Worm (Caenorhabditis elegans) whole organism, young adult: ENCODE measurements around the gene gpa-3.

Source experiments
- B0035.1 ChIP-seq: sonication (generic microtip); optimal IDR thresholded peaks from 2 replicates; lab custom pipeline; 2016; ENCODE audit warnings: missing genetic modification characterization, mild to moderate bottlenecking, missing compliant biosample characterization, missing genotype, missing genetic modification reagents
- B0336.3 ChIP-seq: fragments of 200-800 bp; sonication (Bioruptor generic); IDR thresholded peaks from 2 replicates; pipeline ENCODE4 v1.3.6; 2022; ENCODE audit warnings: missing genetic modification characterization, missing compliant biosample characterization
- F33H1.4 ChIP-seq: fragments of 200-800 bp; sonication (Bioruptor generic); IDR thresholded peaks from 2 replicates; pipeline ENCODE4 v1.3.6; 2022; ENCODE audit warnings: missing genetic modification reagents, missing genetic modification characterization, missing compliant biosample characterization
- F39B2.1 ChIP-seq: fragments of 200-800 bp; sonication (Bioruptor generic); IDR thresholded peaks from 2 replicates; pipeline ENCODE4 v1.3.6; 2022; ENCODE audit warnings: missing genetic modification reagents, missing genetic modification characterization, missing compliant biosample characterization
- F55B11.4 ChIP-seq: sonication (generic microtip); optimal IDR thresholded peaks from 2 replicates; lab custom pipeline; 2016; ENCODE audit warnings: missing compliant biosample characterization, missing genetic modification characterization, borderline replicate concordance; ENCODE audit not compliant: insufficient read depth
- Y95B8A.8 ChIP-seq: fragments of 200-800 bp; sonication (Bioruptor generic); IDR thresholded peaks from 2 replicates; pipeline ENCODE4 v1.3.6; 2022; ENCODE audit warnings: missing genetic modification reagents, missing genetic modification characterization, missing compliant biosample characterization
- ama-1 ChIP-seq, 3 experiments: fragments of 150-350 bp in 1 of 3; sonication (generic microtip) in 2 of 3; optimal IDR thresholded peaks; 2 replicates each; lab custom pipeline; 2014 to 2018; ENCODE audit warnings: missing biosample characterization in 2 of 3, missing genetic modification characterization in 2 of 3, missing genetic modification reagents in 2 of 3
- aptf-3 ChIP-seq: fragments of 200-800 bp; sonication (Bioruptor generic); IDR thresholded peaks from 2 replicates; pipeline ENCODE4 v1.3.6; 2022; ENCODE audit warnings: missing genetic modification characterization, missing compliant biosample characterization
- atf-7 ChIP-seq: sonication (generic microtip); optimal IDR thresholded peaks from 2 replicates; lab custom pipeline; 2017; ENCODE audit warnings: mild to moderate bottlenecking, missing genetic modification characterization, missing compliant biosample characterization
- athp-1 ChIP-seq: sonication (generic microtip); optimal IDR thresholded peaks from 2 replicates; lab custom pipeline; 2017; ENCODE audit warnings: mild to moderate bottlenecking, missing genetic modification characterization, missing compliant biosample characterization
- attf-3 ChIP-seq: fragments of 200-800 bp; sonication (Bioruptor generic); conservative IDR thresholded peaks from 2 replicates; pipeline ENCODE4 v1.3.6; 2022; ENCODE audit warnings: missing genetic modification reagents, missing genetic modification characterization, missing compliant biosample characterization
- attf-6 ChIP-seq: fragments of 200-800 bp; sonication (Bioruptor generic); IDR thresholded peaks from 2 replicates; pipeline ENCODE4 v1.3.6; 2022; ENCODE audit warnings: missing genetic modification reagents, missing genetic modification characterization, missing compliant biosample characterization
- bed-1 ChIP-seq: fragments of 200-800 bp; sonication (Bioruptor generic); IDR thresholded peaks from 2 replicates; pipeline ENCODE4 v1.3.6; 2022; ENCODE audit warnings: missing genetic modification reagents, missing genetic modification characterization, missing compliant biosample characterization
- cebp-1 ChIP-seq, 2 experiments: fragments of 200-800 bp in 1 of 2; sonication (Bioruptor generic) in 1 of 2; sonication (generic microtip) in 1 of 2; IDR thresholded peaks in 1 of 2; optimal IDR thresholded peaks in 1 of 2; 2 replicates each; pipeline versions ENCODE4 v1.3.6 to Lab custom; 2017 to 2022; ENCODE audit warnings: missing compliant biosample characterization in 2 of 2, missing genetic modification characterization in 2 of 2, mild to moderate bottlenecking in 1 of 2, missing genetic modification reagents in 1 of 2, moderate library complexity in 1 of 2
- chd-7 ChIP-seq: sonication (generic microtip); optimal IDR thresholded peaks from 2 replicates; lab custom pipeline; 2016; ENCODE audit warnings: mild to moderate bottlenecking, missing genetic modification characterization, moderate library complexity, missing compliant biosample characterization
- dpl-1 ChIP-seq: fragments of 150-350 bp; optimal IDR thresholded peaks from 2 replicates; lab custom pipeline; 2014; ENCODE audit warnings: missing biosample characterization, missing genetic modification reagents, missing genetic modification characterization
- efl-1 ChIP-seq: fragments of 150-350 bp; optimal IDR thresholded peaks from 2 replicates; lab custom pipeline; 2014; ENCODE audit warnings: missing biosample characterization, missing genetic modification reagents, missing genetic modification characterization
- ekl-4 ChIP-seq: fragments of 200-800 bp; sonication (Bioruptor generic); IDR thresholded peaks from 2 replicates; pipeline ENCODE4 v1.3.6; 2022; ENCODE audit warnings: missing genetic modification reagents, missing genetic modification characterization, missing compliant biosample characterization
- gei-17 ChIP-seq: fragments of 200-800 bp; sonication (Bioruptor generic); optimal IDR thresholded peaks from 2 replicates; lab custom pipeline; 2018; ENCODE audit warnings: mild to moderate bottlenecking, missing genetic modification characterization, missing compliant biosample characterization
- him-1 ChIP-seq: sonication (generic microtip); optimal IDR thresholded peaks from 2 replicates; lab custom pipeline; 2016; ENCODE audit warnings: missing genotype, missing genetic modification reagents, missing genetic modification characterization, missing compliant biosample characterization
- hrde-1 ChIP-seq: sonication (generic microtip); optimal IDR thresholded peaks from 2 replicates; lab custom pipeline; 2016; ENCODE audit warnings: missing genetic modification characterization, mild to moderate bottlenecking, missing compliant biosample characterization, moderate library complexity, missing genotype, missing genetic modification reagents, borderline replicate concordance
- lag-1 ChIP-seq: fragments of 200-800 bp; sonication (Bioruptor generic); IDR thresholded peaks from 2 replicates; pipeline ENCODE4 v1.3.6; 2022; ENCODE audit warnings: missing genetic modification reagents, missing genetic modification characterization, missing compliant biosample characterization
- lin-35 ChIP-seq, 3 experiments: fragments of 150-350 bp in 2 of 3; sonication (generic microtip) in 1 of 3; optimal IDR thresholded peaks; 2 replicates each; lab custom pipeline; 2014 to 2018; ENCODE audit warnings: missing biosample characterization in 3 of 3, missing genetic modification characterization in 3 of 3, missing genetic modification reagents in 3 of 3
- lin-54 ChIP-seq: fragments of 200-800 bp; sonication (Bioruptor generic); optimal IDR thresholded peaks from 2 replicates; lab custom pipeline; 2018; ENCODE audit warnings: mild to moderate bottlenecking, missing genetic modification characterization, missing compliant biosample characterization
- lir-1 ChIP-seq: fragments of 200-800 bp; sonication (Bioruptor generic); conservative IDR thresholded peaks from 2 replicates; pipeline ENCODE4 v1.3.6; 2022; ENCODE audit warnings: missing genetic modification reagents, missing genetic modification characterization, missing compliant biosample characterization
- lsl-1 ChIP-seq: fragments of 200-800 bp; sonication (Bioruptor generic); optimal IDR thresholded peaks from 2 replicates; lab custom pipeline; 2018; ENCODE audit warnings: mild to moderate bottlenecking, missing genetic modification characterization, moderate library complexity, missing compliant biosample characterization
- madf-8 ChIP-seq: fragments of 200-800 bp; sonication (Bioruptor generic); conservative IDR thresholded peaks from 2 replicates; pipeline ENCODE4 v1.3.6; 2022; ENCODE audit warnings: missing genetic modification reagents, missing genetic modification characterization, missing compliant biosample characterization
- mcd-1 ChIP-seq: fragments of 200-800 bp; sonication (Bioruptor generic); IDR thresholded peaks from 2 replicates; pipeline ENCODE4 v1.3.6; 2022; ENCODE audit warnings: missing genetic modification reagents, missing genetic modification characterization, missing compliant biosample characterization
- mel-28 ChIP-seq: sonication (generic microtip); optimal IDR thresholded peaks from 2 replicates; lab custom pipeline; 2016; ENCODE audit warnings: borderline replicate concordance, mild to moderate bottlenecking, missing genetic modification characterization, missing compliant biosample characterization
- nfyb-1 ChIP-seq: fragments of 200-800 bp; sonication (Bioruptor generic); IDR thresholded peaks from 2 replicates; pipeline ENCODE4 v1.3.6; 2022; ENCODE audit warnings: missing genetic modification reagents, missing genetic modification characterization, missing compliant biosample characterization
- nhr-27 ChIP-seq: fragments of 200-800 bp; sonication (Bioruptor generic); optimal IDR thresholded peaks from 2 replicates; lab custom pipeline; 2018; ENCODE audit warnings: mild to moderate bottlenecking, missing genetic modification characterization, moderate library complexity, missing compliant biosample characterization
- nhr-80 ChIP-seq: sonication (generic microtip); optimal IDR thresholded peaks from 2 replicates; lab custom pipeline; 2016; ENCODE audit warnings: missing genetic modification characterization, missing compliant biosample characterization
- rpc-1 ChIP-seq, 2 experiments: fragments of 150-350 bp in 1 of 2; sonication (generic microtip) in 1 of 2; optimal IDR thresholded peaks; 2 replicates each; lab custom pipeline; 2014 to 2018; ENCODE audit warnings: missing biosample characterization in 1 of 2, missing genetic modification characterization in 1 of 2, missing genetic modification reagents in 1 of 2, missing genotype in 1 of 2
- sdz-38 ChIP-seq: sonication (generic microtip); optimal IDR thresholded peaks from 2 replicates; lab custom pipeline; 2016; ENCODE audit warnings: missing genotype, missing genetic modification characterization, missing compliant biosample characterization
- sea-2 ChIP-seq: fragments of 200-800 bp; sonication (Bioruptor generic); IDR thresholded peaks from 2 replicates; pipeline ENCODE4 v1.3.6; 2022; ENCODE audit warnings: missing genetic modification characterization, missing compliant biosample characterization
- somi-1 ChIP-seq: fragments of 200-800 bp; sonication (Bioruptor generic); optimal IDR thresholded peaks from 2 replicates; lab custom pipeline; 2018; ENCODE audit warnings: mild to moderate bottlenecking, missing genetic modification characterization, missing compliant biosample characterization
- tbp1 ChIP-seq: fragments of 200-800 bp; sonication (Bioruptor generic); optimal IDR thresholded peaks from 2 replicates; lab custom pipeline; 2018; ENCODE audit warnings: mild to moderate bottlenecking, missing genetic modification characterization, missing compliant biosample characterization

The gpa-3 gene

DNA sequence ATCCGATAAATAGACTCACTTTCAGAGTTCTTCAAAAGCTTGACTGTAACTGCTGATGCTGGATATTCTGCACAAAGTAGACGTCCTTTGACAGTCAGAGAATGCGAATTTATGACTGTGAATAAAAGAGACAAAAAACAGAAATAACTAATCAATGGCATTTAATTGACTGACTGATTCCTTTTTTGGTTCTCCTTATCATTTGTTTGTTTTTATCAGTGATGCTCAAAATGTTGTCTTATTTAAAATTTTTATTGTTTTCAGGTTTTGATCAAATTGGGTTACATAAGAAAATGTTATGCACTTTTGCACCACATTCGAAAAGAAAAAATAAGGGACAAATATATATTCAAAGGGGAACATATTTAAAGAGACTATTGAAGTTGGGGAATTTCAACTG is 3.2 kb downstream of the gpa-3 start, which contains the start of gene ttr-49:
ttr-49 (minus strand) TSS at position 171 of the 400 bp plus-strand sequence.
- TF ChIP-seq nhr-80 (tag; lab: Kevin White, UChicago), result peak; percentile 51
- no peak for TF ChIP-seq Y95B8A.8 (GFP tag; lab: Robert Waterston, UW)

DNA sequence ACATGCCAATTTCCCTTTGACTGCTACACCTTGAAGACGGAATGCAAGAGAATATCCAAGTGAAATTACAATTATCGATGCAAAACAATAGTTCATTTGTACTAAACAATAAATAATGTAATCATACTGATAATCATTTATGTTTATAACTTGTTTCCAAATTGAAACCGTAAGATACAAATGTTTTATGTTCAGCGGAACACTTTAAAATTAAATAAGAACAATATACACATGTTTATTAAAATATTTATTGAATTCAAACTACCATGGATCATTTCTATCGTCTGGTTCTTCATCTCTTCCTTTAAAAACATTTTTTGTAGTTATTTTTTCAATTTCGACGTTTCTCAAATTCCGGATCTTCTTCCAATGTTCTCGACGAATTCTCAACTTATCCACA is 4.2 kb downstream of the gpa-3 start, which contains the start of gene ttr-40:
ttr-40 (minus strand) TSS at position 101 of the 400 bp plus-strand sequence.
- no peak for TF ChIP-seq tbp1 (GFP tag; lab: Kevin White, UChicago)

DNA sequence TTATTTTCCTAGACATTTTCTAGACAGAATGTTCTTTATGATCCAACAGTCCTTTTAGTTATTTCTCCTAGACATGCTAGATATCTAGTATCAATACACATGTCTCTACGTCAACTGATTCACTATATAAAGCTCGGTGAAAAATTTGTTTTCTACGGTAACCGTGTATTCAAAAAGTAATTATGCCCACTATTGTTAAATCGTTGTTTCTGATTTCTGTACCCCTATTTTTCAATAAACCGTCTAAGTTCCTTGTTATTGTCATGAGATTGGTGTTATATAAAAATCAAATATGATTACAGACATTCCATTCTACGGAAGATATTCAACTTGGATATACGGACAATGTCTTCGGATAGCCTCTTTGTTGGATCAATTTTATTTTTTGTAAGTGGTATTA is 6.6 kb downstream of the gpa-3 start, which contains the start of gene srx-46:
srx-46 (plus strand) TSS at position 301 of the 400 bp plus-strand sequence.
- TF ChIP-seq sea-2 (GFP tag; lab: Robert Waterston, UW) (no peak), cebp-1 (GFP tag; IDR thresholded peaks at IDR 0.05; lab: Robert Waterston, UW) (no peak), cebp-1 (tag; optimal IDR thresholded peaks at IDR 0.05; lab: Kevin White, UChicago) (no peak), atf-7 (tag; lab: Kevin White, UChicago) (no peak), mel-28 (tag; lab: Kevin White, UChicago) (no peak), nfyb-1 (GFP tag; lab: Robert Waterston, UW) (no peak), ekl-4 (GFP tag; lab: Robert Waterston, UW) (no peak), gei-17 (GFP tag; lab: Kevin White, UChicago) (no peak), dpl-1 (no peak), attf-6 (no peak), lsl-1 (GFP tag; lab: Kevin White, UChicago) (no peak), nhr-27 (tag; lab: Kevin White, UChicago) (no peak), B0035.1 (tag; lab: Kevin White, UChicago) (no peak), bed-1 (GFP tag; lab: Robert Waterston, UW) (no peak), rpc-1 (optimal IDR thresholded peaks at IDR 0.05; lab: Kevin White, UChicago) (no peak), rpc-1 (tag; optimal IDR thresholded peaks at IDR 0.05; lab: Kevin White, UChicago) (no peak)

DNA sequence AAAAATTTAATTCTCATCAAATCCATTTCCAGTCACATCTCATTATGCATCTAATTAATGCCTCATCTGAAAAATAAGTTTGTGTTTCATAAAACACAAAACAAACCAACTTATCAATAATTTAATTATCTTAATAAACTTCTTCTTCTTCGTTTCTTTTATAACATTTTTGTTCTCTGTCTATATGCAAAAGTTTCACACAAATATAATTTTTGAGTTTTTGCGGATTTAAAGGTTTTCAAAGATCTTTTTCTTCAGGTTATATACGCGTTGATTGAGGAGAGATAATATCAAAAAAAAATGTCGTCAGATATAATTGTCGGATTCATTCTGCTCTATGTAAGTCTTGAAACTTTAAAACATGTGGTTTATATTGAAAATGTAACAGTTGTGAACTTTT is 9.9 kb downstream of the gpa-3 start, which contains the start of gene srx-47:
srx-47 (plus strand) TSS at position 301 of the 400 bp plus-strand sequence.
- TF ChIP-seq chd-7, result no peak
- TF ChIP-seq B0336.3 (GFP tag; lab: Robert Waterston, UW), result no peak

DNA sequence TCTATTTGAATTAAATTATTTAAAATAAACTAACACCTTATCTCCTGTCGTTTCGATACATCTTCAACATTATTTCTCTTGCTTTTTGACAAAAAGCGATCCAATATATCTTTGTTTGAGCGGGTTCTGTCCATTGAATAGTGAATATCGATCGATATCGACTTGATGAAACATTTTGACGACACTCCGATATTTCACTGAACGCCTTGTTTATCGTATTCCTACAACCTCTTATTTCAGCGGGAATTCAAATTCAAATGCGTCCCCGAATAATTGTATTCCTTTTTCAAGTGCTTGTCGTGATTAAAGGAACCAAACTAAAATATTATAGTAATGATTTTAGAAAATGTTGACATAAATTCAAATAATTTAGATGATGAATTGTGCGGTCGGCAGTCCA is 12.8 kb downstream of the gpa-3 start, which contains the start of the genes K07B1.7 and try-5:
K07B1.7 (minus strand) TSS at position 159 of the 400 bp plus-strand sequence.
try-5 (plus strand) TSS at position 241 of the 400 bp plus-strand sequence.
- no peak for TF ChIP-seq F33H1.4
- TF ChIP-seq mcd-1, result no peak
- TF ChIP-seq ekl-4 (GFP tag; lab: Robert Waterston, UW), result no peak
- no peak for TF ChIP-seq F55B11.4 (tag; lab: Kevin White, UChicago)
- no peak for TF ChIP-seq athp-1 (tag; lab: Kevin White, UChicago)
- peak; percentile 36 for TF ChIP-seq him-1 (tag; lab: Kevin White, UChicago)
- TF ChIP-seq nhr-80 (tag; lab: Kevin White, UChicago), result no peak
- no peak for TF ChIP-seq somi-1
- peak; percentile 68 for TF ChIP-seq efl-1 (GFP tag; lab: Kevin White, UChicago)
- TF ChIP-seq ama-1 (optimal IDR thresholded peaks at IDR 0.05; lab: Kevin White, UChicago), result no peak
- no peak for TF ChIP-seq ama-1 (GFP tag; optimal IDR thresholded peaks at IDR 0.05; lab: Kevin White, UChicago)
- no peak for TF ChIP-seq bed-1 (GFP tag; lab: Robert Waterston, UW)
- TF ChIP-seq lag-1 (GFP tag; lab: Robert Waterston, UW), result no peak
- peak; percentile 87 for TF ChIP-seq lin-54 (GFP tag; lab: Kevin White, UChicago)
- peak; percentile 26 for TF ChIP-seq dpl-1
- TF ChIP-seq lin-35 (GFP tag; optimal IDR thresholded peaks at IDR 0.05; lab: Kevin White, UChicago), result peak in 1 of 3 experiments; percentile 85
- peak; percentile 93 for TF ChIP-seq attf-3 (GFP tag; lab: Robert Waterston, UW)
- no peak for TF ChIP-seq hrde-1
- TF ChIP-seq tbp1 (GFP tag; lab: Kevin White, UChicago), result no peak
- TF ChIP-seq lir-1, result no peak
- TF ChIP-seq F39B2.1 (GFP tag; lab: Robert Waterston, UW), result no peak
- no peak for TF ChIP-seq madf-8 (GFP tag; lab: Robert Waterston, UW)
- TF ChIP-seq sdz-38, result no peak
- TF ChIP-seq mel-28 (tag; lab: Kevin White, UChicago), result no peak
- no peak for TF ChIP-seq aptf-3 (GFP tag; lab: Robert Waterston, UW)
